Fruit fly (Drosophila melanogaster) S2 (cell line): ENCODE data around the gene TFAM.
A peak's percentile ranks its signal among the peaks of the same experiment; 100 is the strongest.

Experiments used
- CG8478 ChIP-seq: fragments of >200 bp; optimal IDR thresholded peaks from 2 replicates; lab custom pipeline; 2018
- CTCF ChIP-seq, 2 experiments: fragments of >200 bp; optimal IDR thresholded peaks; 2 replicates each; lab custom pipeline; 2018

- TF ChIP-seq CG8478 (lab: Kevin White, UChicago) (no peak), CTCF (optimal IDR thresholded peaks at IDR 0.05; lab: Kevin White, UChicago) (peak in 1 of 2 experiments; percentile 31)
These were observed at the start of gene TFAM, which contains the start of gene CG5412 for dm6 chr3R:20576789-20577188.
